Fruit fly (Drosophila melanogaster) whole organism, embryonic: ENCODE results near the gene CG7914.

Source experiments
- CG10366 ChIP-seq: fragments of 200-800 bp; sonication (Bioruptor generic); IDR thresholded peaks from 2 replicates; pipeline ENCODE4 v1.3.6; 2022; ENCODE audit warnings: missing biosample characterization, missing genetic modification characterization
- CG10431 ChIP-seq: fragments of 200-800 bp; sonication (Bioruptor generic); optimal IDR thresholded peaks from 3 replicates; lab custom pipeline; 2018; ENCODE audit warnings: missing biosample characterization, mild to moderate bottlenecking, missing genetic modification characterization
- CG1233 ChIP-seq: fragments of 200-800 bp; sonication (Bioruptor generic); optimal IDR thresholded peaks from 4 replicates; lab custom pipeline; 2018; ENCODE audit warnings: missing biosample characterization, mild to moderate bottlenecking, missing genetic modification characterization
- CG14965 ChIP-seq: fragments of 200-800 bp; sonication (Bioruptor generic); optimal IDR thresholded peaks from 2 replicates; lab custom pipeline; 2016; ENCODE audit warnings: missing biosample characterization, missing genetic modification characterization, borderline replicate concordance
- CG17359 ChIP-seq: fragments of 200-800 bp; sonication (Bioruptor generic); optimal IDR thresholded peaks from 3 replicates; lab custom pipeline; 2018; ENCODE audit warnings: missing biosample characterization, mild to moderate bottlenecking, missing genetic modification characterization, moderate library complexity
- CG17385 ChIP-seq: fragments of 200-800 bp; sonication (Bioruptor generic); optimal IDR thresholded peaks from 3 replicates; lab custom pipeline; 2018; ENCODE audit warnings: missing biosample characterization, mild to moderate bottlenecking, missing genetic modification characterization
- CG2199 ChIP-seq: fragments of 200-800 bp; sonication (Bioruptor generic); IDR thresholded peaks from 3 replicates; pipeline ENCODE4 v1.3.6; 2022; ENCODE audit warnings: missing biosample characterization, missing genetic modification characterization
- CG2712 ChIP-seq: fragments of 200-800 bp; optimal IDR thresholded peaks from 3 replicates; lab custom pipeline; 2019; ENCODE audit warnings: missing biosample characterization, mild to moderate bottlenecking, missing genetic modification characterization, moderate library complexity
- CG2875 ChIP-seq: fragments of 200-800 bp; sonication (Bioruptor generic); optimal IDR thresholded peaks from 2 replicates; lab custom pipeline; 2017; ENCODE audit warnings: missing biosample characterization, mild to moderate bottlenecking, missing genetic modification characterization, missing genetic modification reagents
- CG31365 ChIP-seq: fragments of 200-800 bp; sonication (Bioruptor generic); optimal IDR thresholded peaks from 2 replicates; lab custom pipeline; 2018; ENCODE audit warnings: missing biosample characterization, mild to moderate bottlenecking, missing genetic modification characterization
- CG3838 ChIP-seq: fragments of 200-800 bp; sonication (Bioruptor generic); optimal IDR thresholded peaks from 3 replicates; lab custom pipeline; 2016; ENCODE audit warnings: missing biosample characterization, missing genetic modification characterization
- CG3847 ChIP-seq: fragments of 200-800 bp; sonication (Bioruptor generic); IDR thresholded peaks from 2 replicates; pipeline ENCODE4 v1.3.6; 2022; ENCODE audit warnings: missing biosample characterization, missing genetic modification characterization
- CG4424 ChIP-seq: fragments of 200-800 bp; sonication (Bioruptor generic); optimal IDR thresholded peaks from 3 replicates; lab custom pipeline; 2016; ENCODE audit warnings: missing biosample characterization, missing genetic modification characterization
- CG7839 ChIP-seq: fragments of 200-800 bp; sonication (Bioruptor generic); optimal IDR thresholded peaks from 3 replicates; lab custom pipeline; 2018; ENCODE audit warnings: missing biosample characterization, mild to moderate bottlenecking, missing genetic modification characterization, moderate library complexity
- CG9437 ChIP-seq: fragments of 200-800 bp; sonication (Bioruptor generic); optimal IDR thresholded peaks from 2 replicates; lab custom pipeline; 2018; ENCODE audit warnings: missing biosample characterization, mild to moderate bottlenecking, missing genetic modification characterization
- CG9727 ChIP-seq: fragments of 200-800 bp; sonication (Bioruptor generic); optimal IDR thresholded peaks from 3 replicates; lab custom pipeline; 2017; ENCODE audit warnings: missing biosample characterization, mild to moderate bottlenecking, missing genetic modification characterization
- Dbx ChIP-seq: fragments of 200-800 bp; sonication (Bioruptor generic); IDR thresholded peaks from 3 replicates; pipeline ENCODE4 v1.3.6; 2022; ENCODE audit warnings: missing biosample characterization, missing genetic modification characterization
- Dll ChIP-seq: fragments of 200-800 bp; sonication (Bioruptor generic); IDR thresholded peaks from 4 replicates; pipeline ENCODE4 v1.3.6; 2022; ENCODE audit warnings: missing biosample characterization, missing genetic modification characterization; ENCODE audit not compliant: partially characterized antibody
- E2f1 ChIP-seq: fragments of 200-800 bp; sonication (Bioruptor generic); IDR thresholded peaks from 2 replicates; pipeline ENCODE4 v1.3.6; 2022; ENCODE audit warnings: missing biosample characterization, missing genetic modification characterization
- E2f2 ChIP-seq: fragments of 200-800 bp; sonication (Bioruptor generic); IDR thresholded peaks from 2 replicates; pipeline ENCODE4 v1.3.6; 2022; ENCODE audit warnings: missing biosample characterization, missing genetic modification characterization
- Ets65A ChIP-seq: fragments of 200-800 bp; sonication (Bioruptor generic); peaks from one replicate; lab custom pipeline; 2016; ENCODE audit warnings: missing biosample characterization, missing genetic modification characterization
- Fer2 ChIP-seq: fragments of 200-800 bp; sonication (Bioruptor generic); optimal IDR thresholded peaks from 2 replicates; lab custom pipeline; 2018; ENCODE audit warnings: missing biosample characterization, mild to moderate bottlenecking, missing genetic modification characterization, moderate library complexity
- HmgZ ChIP-seq: fragments of 200-800 bp; sonication (Bioruptor generic); optimal IDR thresholded peaks from 2 replicates; lab custom pipeline; 2018; ENCODE audit warnings: missing biosample characterization, mild to moderate bottlenecking, missing genetic modification characterization
- Med ChIP-seq: fragments of 200-800 bp; sonication (Bioruptor generic); peaks from one replicate; lab custom pipeline; 2016; ENCODE audit warnings: missing biosample characterization, missing genetic modification characterization, mild to moderate bottlenecking, inconsistent platforms, moderate library complexity
- Meics ChIP-seq: fragments of 200-800 bp; sonication (Bioruptor generic); optimal IDR thresholded peaks from 2 replicates; lab custom pipeline; 2017; ENCODE audit warnings: missing biosample characterization, mild to moderate bottlenecking, missing genetic modification characterization
- Mrtf ChIP-seq: fragments of 200-800 bp; sonication (Bioruptor generic); IDR thresholded peaks from 3 replicates; pipeline ENCODE4 v1.3.6; 2022; ENCODE audit warnings: missing biosample characterization, missing genetic modification characterization
- Myb ChIP-seq: fragments of 200-800 bp; sonication (Bioruptor generic); optimal IDR thresholded peaks from 2 replicates; lab custom pipeline; 2016; ENCODE audit warnings: missing biosample characterization, missing genetic modification characterization
- NC2α ChIP-seq: fragments of 200-800 bp; sonication (Bioruptor generic); optimal IDR thresholded peaks from 2 replicates; lab custom pipeline; 2016; ENCODE audit warnings: missing biosample characterization, missing genetic modification characterization
- Ptx1 ChIP-seq: fragments of 200-800 bp; sonication (Bioruptor generic); IDR thresholded peaks from 2 replicates; pipeline ENCODE4 v1.3.6; 2022; ENCODE audit warnings: missing biosample characterization, missing genetic modification characterization
- Stat92E ChIP-seq, 3 experiments: fragments of >200 bp in 2 of 3; fragments of 200-800 bp in 1 of 3; sonication (Bioruptor generic) in 1 of 3; optimal IDR thresholded peaks; 2 replicates each; lab custom pipeline; 2017 to 2019; ENCODE audit warnings: missing biosample characterization in 3 of 3, missing genetic modification characterization in 3 of 3, mild to moderate bottlenecking in 1 of 3, moderate library complexity in 1 of 3
- amos ChIP-seq: fragments of 200-800 bp; sonication (Bioruptor generic); IDR thresholded peaks from 2 replicates; pipeline ENCODE4 v1.3.6; 2022; ENCODE audit warnings: missing biosample characterization, missing genetic modification characterization; ENCODE audit not compliant: partially characterized antibody
- az2 ChIP-seq: fragments of 200-800 bp; sonication (Bioruptor generic); optimal IDR thresholded peaks from 3 replicates; lab custom pipeline; 2016; ENCODE audit warnings: missing biosample characterization, missing genetic modification characterization
- chif ChIP-seq, 2 experiments: fragments of 200-800 bp; sonication (Bioruptor generic); optimal IDR thresholded peaks; 3 replicates each; lab custom pipeline; 2016; ENCODE audit warnings: missing biosample characterization in 2 of 2, missing genetic modification characterization in 2 of 2
- ci ChIP-seq: fragments of 200-800 bp; sonication (Bioruptor generic); IDR thresholded peaks from 3 replicates; pipeline ENCODE4 v1.3.6; 2022; ENCODE audit warnings: missing biosample characterization, missing genetic modification characterization
- dpn ChIP-seq, 2 experiments: fragments of 200-800 bp; sonication (Bioruptor generic); optimal IDR thresholded peaks; 3 replicates each; lab custom pipeline; 2016; ENCODE audit warnings: missing biosample characterization in 2 of 2, missing genetic modification characterization in 2 of 2
- fru ChIP-seq: fragments of >200 bp; optimal IDR thresholded peaks from 2 replicates; lab custom pipeline; 2017
- gem ChIP-seq: fragments of 200-800 bp; sonication (Bioruptor generic); optimal IDR thresholded peaks from 2 replicates; lab custom pipeline; 2019; ENCODE audit warnings: missing biosample characterization, mild to moderate bottlenecking, missing genetic modification characterization, moderate library complexity
- hkb ChIP-seq, 2 experiments: fragments of 200-800 bp in 1 of 2; fragments of >200 bp in 1 of 2; sonication (Bioruptor generic) in 1 of 2; IDR thresholded peaks in 1 of 2; optimal IDR thresholded peaks in 1 of 2; 2 replicates each; pipeline versions ENCODE4 v1.3.6 to Lab custom; 2017 to 2022; ENCODE audit warnings: missing biosample characterization in 1 of 2, missing genetic modification characterization in 1 of 2
- jing ChIP-seq: fragments of 200-800 bp; sonication (Bioruptor generic); optimal IDR thresholded peaks from 2 replicates; lab custom pipeline; 2018; ENCODE audit warnings: missing biosample characterization, mild to moderate bottlenecking, missing genetic modification characterization
- kni ChIP-seq: fragments of 200-800 bp; sonication (Bioruptor generic); optimal IDR thresholded peaks from 3 replicates; lab custom pipeline; 2017; ENCODE audit warnings: mild to moderate bottlenecking, missing biosample characterization, missing genetic modification reagents, missing genetic modification characterization
- lmd ChIP-seq: fragments of 200-800 bp; sonication (Bioruptor generic); IDR thresholded peaks from 2 replicates; pipeline ENCODE4 v1.3.6; 2022; ENCODE audit warnings: missing biosample characterization, missing genetic modification characterization
- lov ChIP-seq, 2 experiments: fragments of 200-800 bp in 1 of 2; fragments of >200 bp in 1 of 2; sonication (Bioruptor generic) in 1 of 2; IDR thresholded peaks in 1 of 2; optimal IDR thresholded peaks in 1 of 2; 2 replicates in 1 of 2; 3 replicates in 1 of 2; pipeline versions ENCODE4 v1.3.6 to Lab custom; 2017 to 2022; ENCODE audit warnings: missing biosample characterization in 1 of 2, missing genetic modification characterization in 1 of 2
- luna ChIP-seq: fragments of 200-800 bp; sonication (Bioruptor generic); optimal IDR thresholded peaks from 2 replicates; lab custom pipeline; 2016; ENCODE audit warnings: missing biosample characterization, missing genetic modification characterization
- pb ChIP-seq: fragments of 200-800 bp; sonication (Bioruptor generic); optimal IDR thresholded peaks from 3 replicates; lab custom pipeline; 2016; ENCODE audit warnings: missing biosample characterization, missing genetic modification characterization
- pum ChIP-seq: fragments of 200-800 bp; sonication (Bioruptor generic); optimal IDR thresholded peaks from 2 replicates; lab custom pipeline; 2016; ENCODE audit warnings: missing biosample characterization, missing genetic modification characterization
- sima ChIP-seq: fragments of 200-800 bp; sonication (Bioruptor generic); optimal IDR thresholded peaks from 2 replicates; lab custom pipeline; 2016; ENCODE audit warnings: missing biosample characterization, missing genetic modification characterization
- vnd ChIP-seq: fragments of 200-800 bp; sonication (Bioruptor generic); IDR thresholded peaks from 3 replicates; pipeline ENCODE4 v1.3.6; 2022; ENCODE audit warnings: missing biosample characterization, missing genetic modification characterization; ENCODE audit not compliant: partially characterized antibody
- zen ChIP-seq: fragments of 200-800 bp; sonication (Bioruptor generic); optimal IDR thresholded peaks from 3 replicates; lab custom pipeline; 2018; ENCODE audit warnings: missing biosample characterization, mild to moderate bottlenecking, missing genetic modification characterization, moderate library complexity
- zfh1 ChIP-seq: fragments of 200-800 bp; sonication (Bioruptor generic); IDR thresholded peaks from 3 replicates; pipeline ENCODE4 v1.3.6; 2022; ENCODE audit warnings: missing biosample characterization, missing genetic modification characterization
- zfh2 ChIP-seq: fragments of 200-800 bp; sonication (Bioruptor generic); optimal IDR thresholded peaks from 2 replicates; lab custom pipeline; 2016; ENCODE audit warnings: missing biosample characterization, missing genetic modification characterization

CG7914 gene

dm6 chrX:19172955-19173354 lies 20.3 kb downstream of the CG7914 start (continued):
- peak; percentile 11 for TF ChIP-seq CG7839
- TF ChIP-seq vnd: no peak
- peak; percentile 30 for TF ChIP-seq Ets65A (GFP tag; lab: Kevin White, UChicago)
- TF ChIP-seq pb (GFP tag; lab: Kevin White, UChicago): no peak
- TF ChIP-seq hkb (optimal IDR thresholded peaks at IDR 0.05; lab: Kevin White, UChicago): no peak
- no peak for TF ChIP-seq hkb (GFP tag; IDR thresholded peaks at IDR 0.05; lab: Robert Waterston, UW)
- no peak for TF ChIP-seq CG9727
- TF ChIP-seq NC2α (GFP tag; lab: Kevin White, UChicago): no peak
- no peak for TF ChIP-seq kni (GFP tag; lab: Kevin White, UChicago)
- peak; percentile 21 for TF ChIP-seq CG4424
- no peak for TF ChIP-seq E2f2 (GFP tag; lab: Robert Waterston, UW)
- no peak for TF ChIP-seq lov (optimal IDR thresholded peaks at IDR 0.05; lab: Kevin White, UChicago)
- no peak for TF ChIP-seq lov (GFP tag; IDR thresholded peaks at IDR 0.05; lab: Robert Waterston, UW)
- no peak for TF ChIP-seq CG3838 (GFP tag; lab: Kevin White, UChicago)
- peak; percentile 17 to 57 for TF ChIP-seq chif (GFP tag; optimal IDR thresholded peaks at IDR 0.05; lab: Kevin White, UChicago)
- no peak for TF ChIP-seq amos (GFP tag; lab: Robert Waterston, UW)
- peak; percentile 9 for TF ChIP-seq az2 (GFP tag; lab: Kevin White, UChicago)
- TF ChIP-seq CG14965 (GFP tag; lab: Kevin White, UChicago): no peak
- TF ChIP-seq zfh2 (GFP tag; lab: Kevin White, UChicago): no peak
- no peak for TF ChIP-seq CG1233 (GFP tag; lab: Kevin White, UChicago)
- TF ChIP-seq CG10431 (GFP tag; lab: Kevin White, UChicago): no peak
- no peak for TF ChIP-seq CG10366 (GFP tag; lab: Robert Waterston, UW)
- no peak for TF ChIP-seq Meics (GFP tag; lab: Kevin White, UChicago)
- TF ChIP-seq CG9437 (GFP tag; lab: Kevin White, UChicago): no peak
- no peak for TF ChIP-seq sima
- TF ChIP-seq CG2712: peak; percentile 0
- TF ChIP-seq Dll: no peak
- no peak for TF ChIP-seq Stat92E (GFP tag; optimal IDR thresholded peaks at IDR 0.05; lab: Kevin White, UChicago)
- no peak for TF ChIP-seq CG2875 (GFP tag; lab: Kevin White, UChicago)
- no peak for TF ChIP-seq pum (GFP tag; lab: Kevin White, UChicago)
- TF ChIP-seq jing (GFP tag; lab: Kevin White, UChicago): no peak
- TF ChIP-seq Mrtf (GFP tag; lab: Robert Waterston, UW): no peak
- peak; percentile 3 to 14 for TF ChIP-seq dpn (GFP tag; optimal IDR thresholded peaks at IDR 0.05; lab: Kevin White, UChicago)
- 0 out of 2 replicates have a peak, but pooled peaks have one; percentile 6 for TF ChIP-seq E2f1 (GFP tag; lab: Robert Waterston, UW)
- TF ChIP-seq Ptx1 (GFP tag; lab: Robert Waterston, UW): peak; percentile 39; the same call in 1 of the 2 replicates
- no peak for TF ChIP-seq luna (GFP tag; lab: Kevin White, UChicago)
- TF ChIP-seq Myb (GFP tag; lab: Kevin White, UChicago): no peak
- TF ChIP-seq Fer2 (tag; lab: Kevin White, UChicago): no peak
- peak; percentile 5 for TF ChIP-seq CG17385 (GFP tag; lab: Kevin White, UChicago)
- no peak for TF ChIP-seq zen
- no peak for TF ChIP-seq Dbx (GFP tag; lab: Robert Waterston, UW)
- TF ChIP-seq CG17359 (tag; lab: Kevin White, UChicago): peak; percentile 0
- TF ChIP-seq HmgZ: no peak
- TF ChIP-seq Med (GFP tag; lab: Kevin White, UChicago): peak; percentile 73
- TF ChIP-seq gem (tag; lab: Kevin White, UChicago): peak; percentile 41
- TF ChIP-seq fru (lab: Kevin White, UChicago): no peak
- TF ChIP-seq zfh1: 0 out of 3 replicates have a peak, but pooled peaks have one; percentile 18
- no peak for TF ChIP-seq CG2199
- 0 out of 3 replicates have a peak, but pooled peaks have one; percentile 14 for TF ChIP-seq ci (GFP tag; lab: Robert Waterston, UW)
- TF ChIP-seq CG31365 (tag; lab: Kevin White, UChicago): no peak
- TF ChIP-seq CG3847: no peak
- no peak; the same call in 1 of the 2 replicates for TF ChIP-seq lmd (GFP tag; lab: Robert Waterston, UW)
